Fruit fly (Drosophila melanogaster) Kc167 (cell line): ENCODE measurements around the gene CG31688.

Source experiments
- Myc ChIP-seq: fragments of >200 bp; optimal IDR thresholded peaks from 2 replicates; lab custom pipeline; 2017; ENCODE audit warnings: missing external identifiers
- Sin3A ChIP-seq: fragments of >200 bp; optimal IDR thresholded peaks from 2 replicates; lab custom pipeline; 2018; ENCODE audit warnings: missing external identifiers
- h ChIP-seq: fragments of >200 bp; optimal IDR thresholded peaks from 3 replicates; lab custom pipeline; 2018; ENCODE audit warnings: missing external identifiers
- insv ChIP-seq: fragments of >200 bp; optimal IDR thresholded peaks from 3 replicates; lab custom pipeline; 2018; ENCODE audit warnings: missing external identifiers
- psq ChIP-seq: fragments of >200 bp; optimal IDR thresholded peaks from 2 replicates; lab custom pipeline; 2017; ENCODE audit warnings: missing external identifiers
- ttk ChIP-seq: sonication (Bioruptor generic); optimal IDR thresholded peaks from 2 replicates; lab custom pipeline; 2017; ENCODE audit warnings: missing external identifiers

The CG31688 gene

dm6 chr2L:20417597-20418286, 8.3 kb upstream of the CG31688 start:
- TF ChIP-seq Myc (lab: Kevin White, UChicago) (no peak), ttk (no peak), psq (no peak), Sin3A (lab: Kevin White, UChicago) (no peak), insv (lab: Kevin White, UChicago) (no peak), h (lab: Kevin White, UChicago) (no peak)

DNA sequence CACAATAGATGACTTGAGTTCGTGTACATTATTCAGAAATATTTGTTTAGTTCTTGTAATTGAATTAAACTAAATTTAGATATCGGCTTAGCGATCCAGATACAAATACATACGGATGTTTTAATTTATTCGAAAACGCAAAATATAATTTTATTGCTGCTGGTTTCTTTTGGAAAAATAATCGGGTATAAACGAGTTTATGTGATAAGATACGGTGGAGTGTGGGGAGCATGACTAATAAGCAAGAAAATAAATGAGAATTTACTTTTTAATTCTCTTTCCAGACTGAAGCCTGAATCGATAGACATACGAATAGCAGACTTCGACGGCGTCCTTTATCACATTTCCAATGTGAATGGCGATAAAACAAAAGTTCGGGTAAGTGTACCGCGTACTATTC, 6.0 kb upstream of the CG31688 start:
- no peak for TF ChIP-seq h (lab: Kevin White, UChicago)
- no peak for TF ChIP-seq psq
- no peak for TF ChIP-seq ttk
- TF ChIP-seq insv (lab: Kevin White, UChicago), result no peak
- no peak for TF ChIP-seq Myc (lab: Kevin White, UChicago)
- TF ChIP-seq Sin3A (lab: Kevin White, UChicago), result no peak

DNA sequence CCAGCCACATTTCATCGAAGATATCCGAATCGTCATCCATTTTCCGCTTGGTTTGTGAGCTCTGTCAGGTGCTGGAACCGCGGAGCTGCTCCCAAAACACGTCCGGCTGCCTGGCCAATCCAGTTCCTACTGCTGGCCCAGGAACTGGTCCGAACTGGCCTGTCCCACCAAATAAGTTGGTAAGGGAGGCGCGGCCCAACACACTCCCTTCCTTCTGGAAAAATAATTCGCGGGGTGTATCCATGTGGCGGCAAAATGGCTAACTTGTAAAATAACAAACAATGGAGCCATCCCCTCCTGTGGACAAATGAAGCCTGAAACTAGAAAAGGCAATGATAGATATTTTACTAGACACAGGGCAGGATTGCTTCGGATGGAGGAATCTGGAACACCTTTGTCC, 1.4 kb upstream of the CG31688 start, which contains the start of gene CG15130:
CG15130 (minus strand) TSS at position 101 of the 400 bp plus-strand sequence.
- TF ChIP-seq h (lab: Kevin White, UChicago) (no peak), Sin3A (lab: Kevin White, UChicago) (no peak), insv (lab: Kevin White, UChicago) (no peak), Myc (lab: Kevin White, UChicago) (no peak), psq (no peak), ttk (no peak)

dm6 chr2L:20427401-20427800, 1.4 kb downstream of the CG31688 start:
- TF ChIP-seq ttk (no peak), Myc (lab: Kevin White, UChicago) (no peak), insv (lab: Kevin White, UChicago) (no peak), psq (no peak), h (lab: Kevin White, UChicago) (no peak), Sin3A (lab: Kevin White, UChicago) (no peak)

- TF ChIP-seq psq, result no peak
- TF ChIP-seq ttk, result no peak
- no peak for TF ChIP-seq h (lab: Kevin White, UChicago)
- no peak for TF ChIP-seq Sin3A (lab: Kevin White, UChicago)
- no peak for TF ChIP-seq insv (lab: Kevin White, UChicago)
- no peak for TF ChIP-seq Myc (lab: Kevin White, UChicago)
These were observed 2.4 kb downstream of the CG31688 start for dm6 chr2L:20428382-20428755.

- TF ChIP-seq Sin3A (lab: Kevin White, UChicago) (no peak), psq (no peak), ttk (no peak), insv (lab: Kevin White, UChicago) (no peak), h (lab: Kevin White, UChicago) (no peak), Myc (lab: Kevin White, UChicago) (no peak)
These were observed 2.9 kb downstream of the CG31688 start for dm6 chr2L:20428756-20429408.

dm6 chr2L:20429458-20429857, 3.5 kb downstream of the CG31688 start:
- TF ChIP-seq Sin3A (lab: Kevin White, UChicago), result no peak
- no peak for TF ChIP-seq ttk
- no peak for TF ChIP-seq h (lab: Kevin White, UChicago)
- no peak for TF ChIP-seq insv (lab: Kevin White, UChicago)

- no peak for TF ChIP-seq ttk
- TF ChIP-seq psq, result no peak
- no peak for TF ChIP-seq h (lab: Kevin White, UChicago)
- no peak for TF ChIP-seq Myc (lab: Kevin White, UChicago)
- TF ChIP-seq insv (lab: Kevin White, UChicago), result no peak
- TF ChIP-seq Sin3A (lab: Kevin White, UChicago), result no peak
These were observed 5.2 kb downstream of the CG31688 start for dm6 chr2L:20431210-20431609.

dm6 chr2L:20434779-20435178, 8.8 kb downstream of the CG31688 start:
- TF ChIP-seq h (lab: Kevin White, UChicago) (no peak), psq (no peak), insv (lab: Kevin White, UChicago) (no peak)

DNA sequence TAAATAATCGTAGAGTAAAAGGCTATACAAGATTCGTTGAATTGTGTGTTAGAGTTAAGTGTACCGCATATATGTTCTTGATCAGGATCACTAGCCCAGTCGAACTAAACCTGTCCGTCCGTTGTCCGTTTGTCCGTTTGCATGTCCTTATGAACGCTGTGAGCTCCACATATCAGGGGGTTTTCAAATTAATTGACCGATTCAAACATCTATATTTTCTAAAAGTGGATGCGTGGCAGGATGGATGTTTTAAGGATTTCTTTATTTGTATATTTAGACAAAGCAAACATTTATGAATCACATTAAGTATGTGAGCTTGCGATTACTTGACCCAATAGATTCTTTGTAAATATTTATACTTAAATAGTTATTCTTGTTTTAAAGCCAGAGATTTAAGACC, 9.2 kb downstream of the CG31688 start:
- TF ChIP-seq h (lab: Kevin White, UChicago), result no peak
- TF ChIP-seq Sin3A (lab: Kevin White, UChicago), result no peak
- no peak for TF ChIP-seq Myc (lab: Kevin White, UChicago)
- TF ChIP-seq psq, result no peak
- no peak for TF ChIP-seq insv (lab: Kevin White, UChicago)
- TF ChIP-seq ttk, result no peak

- no peak for TF ChIP-seq insv (lab: Kevin White, UChicago)
- TF ChIP-seq ttk, result no peak
- no peak for TF ChIP-seq Myc (lab: Kevin White, UChicago)
- TF ChIP-seq Sin3A (lab: Kevin White, UChicago), result no peak
- TF ChIP-seq h (lab: Kevin White, UChicago), result no peak
- TF ChIP-seq psq, result no peak
These were observed 11.9 kb downstream of the CG31688 start for dm6 chr2L:20437873-20438272.

- TF ChIP-seq psq (no peak), Myc (lab: Kevin White, UChicago) (no peak), h (lab: Kevin White, UChicago) (no peak), ttk (no peak), insv (lab: Kevin White, UChicago) (no peak), Sin3A (lab: Kevin White, UChicago) (no peak)
These were observed 12.5 kb downstream of the CG31688 start for dm6 chr2L:20438474-20438873.
